Worm (Caenorhabditis elegans) whole organism, midembryonic: ENCODE measurements around the gene dpf-5.

Source experiments
- T22C8.4 ChIP-seq: fragments of 200-800 bp; sonication (Bioruptor generic); IDR thresholded peaks from 2 replicates; pipeline ENCODE4 v1.3.6; 2022; ENCODE audit warnings: missing genetic modification characterization, missing compliant biosample characterization
- cog-1 ChIP-seq: sonication (generic microtip); optimal IDR thresholded peaks from 2 replicates; lab custom pipeline; 2016; ENCODE audit warnings: missing genetic modification characterization, missing compliant biosample characterization
- flt-1 ChIP-seq: fragments of 200-800 bp; sonication (Bioruptor generic); IDR thresholded peaks from 2 replicates; pipeline ENCODE4 v1.3.6; 2022; ENCODE audit warnings: missing genetic modification characterization, missing compliant biosample characterization
- klf-2 ChIP-seq: fragments of 200-800 bp; sonication (Bioruptor generic); conservative IDR thresholded peaks from 2 replicates; pipeline ENCODE4 v1.3.6; 2022; ENCODE audit warnings: missing genetic modification reagents, missing genetic modification characterization, missing compliant biosample characterization
- med-1 ChIP-seq: sonication (generic microtip); optimal IDR thresholded peaks from 2 replicates; lab custom pipeline; 2017; ENCODE audit warnings: missing genetic modification characterization, mild to moderate bottlenecking, missing compliant biosample characterization, antibody characterized with exemption, missing genetic modification reagents; ENCODE audit not compliant: insufficient read depth
- ref-1 ChIP-seq: fragments of 200-800 bp; sonication (Bioruptor generic); conservative IDR thresholded peaks from 2 replicates; pipeline ENCODE4 v1.3.6; 2022; ENCODE audit warnings: missing genetic modification reagents, missing genetic modification characterization, missing compliant biosample characterization
- tab-1 ChIP-seq: fragments of 200-800 bp; sonication (Bioruptor generic); IDR thresholded peaks from 2 replicates; pipeline ENCODE4 v1.3.6; 2022; ENCODE audit warnings: missing genetic modification characterization, missing compliant biosample characterization
- ztf-23 ChIP-seq: fragments of 200-800 bp; sonication (Bioruptor generic); IDR thresholded peaks from 2 replicates; pipeline ENCODE4 v1.3.6; 2022; ENCODE audit warnings: missing genetic modification reagents, missing genetic modification characterization, missing compliant biosample characterization
- ztf-29 ChIP-seq: fragments of 200-800 bp; sonication (Bioruptor generic); IDR thresholded peaks from 2 replicates; pipeline ENCODE4 v1.3.6; 2022; ENCODE audit warnings: missing genetic modification reagents, missing genetic modification characterization, missing compliant biosample characterization

dpf-5 gene

DNA sequence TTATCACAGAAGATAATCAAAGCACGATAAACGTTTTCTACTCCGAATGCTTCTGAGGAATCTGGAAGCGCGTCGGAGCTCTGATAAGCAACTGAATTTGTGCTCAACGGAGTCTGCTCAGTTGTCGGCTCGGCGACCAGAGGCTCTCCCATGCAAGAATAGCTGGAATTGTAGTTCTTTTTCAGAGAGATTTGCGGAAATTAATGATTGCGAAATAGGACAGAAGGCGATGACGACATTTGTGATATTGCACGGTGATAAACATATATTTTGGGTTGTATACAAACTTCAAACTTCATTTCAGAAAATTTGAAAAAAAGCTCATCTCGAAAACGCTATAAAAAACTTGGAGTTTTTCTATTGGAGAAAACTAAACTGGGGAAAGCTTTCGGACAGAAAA lies 3.4 kb upstream of the dpf-5 start, which contains the start of gene H06H21.37:
Gene H06H21.37 (minus strand): TSS at position 162 of the 400 bp plus-strand sequence.
- TF ChIP-seq flt-1 (GFP tag; lab: Robert Waterston, UW) (no peak), ztf-23 (GFP tag; lab: Robert Waterston, UW) (no peak), klf-2 (GFP tag; lab: Robert Waterston, UW) (no peak), ztf-29 (GFP tag; lab: Robert Waterston, UW) (no peak), med-1 (no peak)

DNA sequence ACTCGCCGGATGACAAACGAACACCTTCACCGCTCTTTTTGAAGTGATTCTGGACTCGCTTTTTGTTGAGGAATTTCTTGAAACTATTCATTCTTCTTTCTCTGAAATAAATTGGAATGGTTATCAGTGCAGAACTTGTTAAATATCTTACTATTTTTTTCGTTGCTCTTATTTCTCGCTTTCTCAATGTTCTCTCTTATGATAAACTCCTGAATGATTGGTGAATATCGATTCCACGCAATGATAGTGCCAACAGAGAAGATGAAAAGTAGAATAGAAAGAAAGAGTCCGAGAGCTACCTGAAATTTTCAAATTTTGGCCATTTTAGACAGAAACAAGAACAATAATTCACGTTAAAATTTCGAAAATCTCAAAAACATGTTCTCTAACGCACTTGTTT lies 3.0 kb upstream of the dpf-5 start, which contains the start of gene ubxn-6:
Gene ubxn-6 (minus strand): TSS at position 101 of the 400 bp plus-strand sequence.
- TF ChIP-seq med-1 (no peak), ztf-23 (GFP tag; lab: Robert Waterston, UW) (no peak), cog-1 (tag; lab: Kevin White, UChicago) (no peak), klf-2 (GFP tag; lab: Robert Waterston, UW) (no peak), tab-1 (GFP tag; lab: Robert Waterston, UW) (no peak), T22C8.4 (GFP tag; lab: Robert Waterston, UW) (no peak), ztf-29 (GFP tag; lab: Robert Waterston, UW) (no peak), flt-1 (GFP tag; lab: Robert Waterston, UW) (no peak)

DNA sequence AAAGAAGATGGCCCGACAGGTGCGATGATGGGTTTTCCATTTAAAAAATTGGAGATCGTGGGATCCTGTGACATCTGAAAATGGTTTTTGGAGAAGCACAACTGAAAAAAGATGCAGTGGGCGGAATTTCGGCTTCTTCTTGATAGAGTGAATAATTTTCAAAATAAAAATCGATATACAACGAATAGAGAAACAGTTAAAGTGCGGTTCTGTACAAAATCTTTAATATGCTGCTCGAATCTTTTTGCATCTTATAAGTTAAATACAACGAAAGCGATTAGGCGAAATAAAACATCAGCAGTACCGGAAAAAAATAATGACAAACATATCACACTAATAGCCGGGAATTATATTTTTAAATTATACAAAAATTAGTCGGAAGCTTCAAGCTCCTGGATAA lies 833 bp upstream of the dpf-5 start, which contains the start of gene H06H21.11:
Gene H06H21.11 (minus strand): TSS at position 101 of the 400 bp plus-strand sequence.
- TF ChIP-seq klf-2 (GFP tag; lab: Robert Waterston, UW): no peak
- TF ChIP-seq T22C8.4 (GFP tag; lab: Robert Waterston, UW): no peak
- no peak for TF ChIP-seq med-1

DNA sequence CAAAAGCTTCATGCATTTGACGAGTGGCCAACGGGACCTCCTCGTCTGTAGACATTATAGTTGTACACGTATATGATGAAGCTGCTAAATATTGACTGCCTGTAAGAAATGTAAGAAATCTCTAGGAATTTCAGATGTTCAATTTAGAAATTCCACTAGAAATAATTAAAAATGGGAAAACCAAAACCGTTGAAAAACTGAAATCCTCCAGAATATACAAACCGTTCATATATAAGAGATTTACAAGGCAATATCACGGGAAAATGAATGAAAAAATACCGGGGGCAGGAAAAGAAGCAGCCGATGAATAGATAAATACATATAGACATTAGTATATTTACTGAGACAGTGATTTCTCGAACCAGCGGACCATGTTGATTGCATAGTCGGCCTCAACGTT lies 3.9 kb downstream of the dpf-5 start, which contains the start of gene dpf-7:
Gene dpf-7 (minus strand): TSS at position 101 of the 400 bp plus-strand sequence.
- no peak for TF ChIP-seq med-1
- no peak for TF ChIP-seq tab-1 (GFP tag; lab: Robert Waterston, UW)
- TF ChIP-seq klf-2 (GFP tag; lab: Robert Waterston, UW): no peak
- TF ChIP-seq flt-1 (GFP tag; lab: Robert Waterston, UW): no peak
- TF ChIP-seq ref-1 (GFP tag; lab: Robert Waterston, UW): no peak
- no peak for TF ChIP-seq T22C8.4 (GFP tag; lab: Robert Waterston, UW)
- TF ChIP-seq cog-1 (tag; lab: Kevin White, UChicago): no peak
- no peak for TF ChIP-seq ztf-23 (GFP tag; lab: Robert Waterston, UW)
- no peak for TF ChIP-seq ztf-29 (GFP tag; lab: Robert Waterston, UW)

DNA sequence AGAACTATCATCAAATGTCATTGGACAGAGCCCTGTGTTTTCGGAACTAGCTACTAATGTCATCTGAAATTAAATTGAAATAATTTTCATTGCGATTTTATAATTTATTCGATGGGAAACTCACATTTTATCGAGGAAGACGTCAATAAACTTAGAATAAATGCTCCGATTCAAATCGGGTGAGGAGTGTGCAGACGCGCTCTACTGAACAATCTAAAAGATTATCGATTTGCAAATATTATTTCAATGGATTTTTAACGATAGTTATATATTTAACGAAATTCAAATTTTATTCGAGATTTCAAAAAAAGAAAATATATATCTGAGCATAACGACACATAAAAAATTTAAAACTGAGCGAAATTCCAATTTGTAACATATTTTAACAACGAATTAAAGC lies 7.3 kb downstream of the dpf-5 start, which contains the start of gene eor-1:
Gene eor-1 (minus strand): TSS at position 65 of the 400 bp plus-strand sequence.
- TF ChIP-seq med-1 (no peak), klf-2 (GFP tag; lab: Robert Waterston, UW) (no peak), T22C8.4 (GFP tag; lab: Robert Waterston, UW) (peak; percentile 85), tab-1 (GFP tag; lab: Robert Waterston, UW) (no peak), ref-1 (GFP tag; lab: Robert Waterston, UW) (no peak), ztf-29 (GFP tag; lab: Robert Waterston, UW) (no peak), flt-1 (GFP tag; lab: Robert Waterston, UW) (no peak; the same call in 1 of the 2 replicates)

DNA sequence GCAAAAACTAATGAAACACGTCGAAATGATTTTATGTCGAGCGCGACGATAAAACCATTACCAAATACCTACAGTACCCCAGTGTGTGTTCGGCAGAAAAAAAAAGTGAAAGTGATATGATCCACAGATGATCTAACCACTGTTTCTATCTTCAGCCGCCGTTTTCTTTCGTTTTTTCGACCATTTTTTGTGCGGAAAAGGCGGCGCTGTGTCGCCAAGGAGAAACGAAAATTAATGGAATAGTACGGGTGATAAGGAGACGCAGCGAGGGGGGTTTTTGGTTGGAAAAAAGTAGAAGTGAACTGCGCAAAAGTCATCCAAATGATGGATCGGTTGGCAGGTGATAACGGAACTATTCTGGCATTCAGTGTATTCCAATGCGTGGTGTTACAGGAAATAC lies 11.3 kb downstream of the dpf-5 start:
- TF ChIP-seq cog-1 (tag; lab: Kevin White, UChicago) (no peak), flt-1 (GFP tag; lab: Robert Waterston, UW) (no peak), ztf-23 (GFP tag; lab: Robert Waterston, UW) (no peak), med-1 (no peak), tab-1 (GFP tag; lab: Robert Waterston, UW) (no peak), ref-1 (GFP tag; lab: Robert Waterston, UW) (no peak), T22C8.4 (GFP tag; lab: Robert Waterston, UW) (no peak), ztf-29 (GFP tag; lab: Robert Waterston, UW) (no peak), klf-2 (GFP tag; lab: Robert Waterston, UW) (no peak)

DNA sequence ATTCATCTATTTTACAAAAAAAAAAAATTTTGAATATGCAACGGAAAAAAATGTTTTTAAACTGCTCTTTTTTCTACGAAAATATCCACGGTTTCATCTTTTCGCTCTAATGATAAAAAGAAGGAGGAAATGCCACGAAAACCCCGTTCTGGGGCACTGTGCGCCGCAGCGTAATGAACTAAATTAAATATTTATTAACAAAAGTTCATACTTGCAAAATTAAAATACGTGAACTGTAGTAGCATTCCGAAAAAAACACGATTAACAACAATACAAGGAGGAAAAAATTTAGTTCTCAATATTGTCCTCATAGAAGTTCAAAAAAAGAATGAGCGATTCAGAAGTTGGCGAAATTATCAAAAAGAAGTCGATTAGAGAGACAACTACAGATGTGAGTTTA lies 16.9 kb downstream of the dpf-5 start, which contains the start of gene R11E3.1:
Gene R11E3.1 (plus strand): TSS at position 301 of the 400 bp plus-strand sequence.
- TF ChIP-seq ref-1 (GFP tag; lab: Robert Waterston, UW) (no peak), ztf-29 (GFP tag; lab: Robert Waterston, UW) (no peak), med-1 (no peak), T22C8.4 (GFP tag; lab: Robert Waterston, UW) (no peak), ztf-23 (GFP tag; lab: Robert Waterston, UW) (no peak), flt-1 (GFP tag; lab: Robert Waterston, UW) (no peak), klf-2 (GFP tag; lab: Robert Waterston, UW) (no peak), cog-1 (tag; lab: Kevin White, UChicago) (no peak), tab-1 (GFP tag; lab: Robert Waterston, UW) (no peak)

DNA sequence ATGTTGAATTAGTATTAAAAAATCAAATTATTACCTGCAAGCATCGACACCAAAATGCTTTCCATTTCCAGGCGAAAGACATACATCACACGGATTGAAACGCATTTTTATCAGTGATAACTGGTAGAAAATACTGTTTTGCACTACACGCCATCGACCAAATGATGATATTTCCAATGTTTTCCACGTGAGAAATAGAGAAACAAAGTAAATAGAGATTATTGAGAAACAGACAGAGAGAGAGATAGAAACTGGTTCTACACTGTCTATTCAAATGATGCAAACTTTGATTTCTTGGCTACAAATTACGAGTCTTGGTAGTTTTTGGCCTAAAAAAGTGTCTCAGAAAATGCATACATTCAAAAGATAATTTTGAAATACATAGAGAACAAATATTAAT lies 18.1 kb downstream of the dpf-5 start, which contains the start of gene nhr-104:
Gene nhr-104 (minus strand): TSS at position 361 of the 400 bp plus-strand sequence.
- TF ChIP-seq ztf-23 (GFP tag; lab: Robert Waterston, UW) (no peak), ref-1 (GFP tag; lab: Robert Waterston, UW) (no peak), cog-1 (tag; lab: Kevin White, UChicago) (no peak), ztf-29 (GFP tag; lab: Robert Waterston, UW) (no peak)

DNA sequence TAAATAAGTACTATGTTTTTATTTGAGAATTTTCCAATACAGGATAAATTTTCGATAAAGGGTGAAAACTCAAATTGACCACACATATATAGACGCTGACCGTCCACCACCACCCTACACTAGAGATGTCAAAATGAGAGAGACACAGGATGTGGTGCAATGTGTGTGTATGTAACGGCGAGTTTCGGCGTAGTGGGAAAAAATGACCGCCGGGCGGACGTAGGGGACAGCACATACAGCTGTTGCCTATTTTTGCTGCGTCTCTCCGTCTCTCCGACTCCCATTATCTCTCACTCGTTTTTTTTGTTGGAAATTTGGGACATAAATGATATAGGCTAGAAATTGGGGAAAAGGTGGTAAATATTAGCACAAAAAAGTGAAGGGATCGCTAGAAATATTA lies 25.3 kb downstream of the dpf-5 start:
- TF ChIP-seq med-1: no peak

DNA sequence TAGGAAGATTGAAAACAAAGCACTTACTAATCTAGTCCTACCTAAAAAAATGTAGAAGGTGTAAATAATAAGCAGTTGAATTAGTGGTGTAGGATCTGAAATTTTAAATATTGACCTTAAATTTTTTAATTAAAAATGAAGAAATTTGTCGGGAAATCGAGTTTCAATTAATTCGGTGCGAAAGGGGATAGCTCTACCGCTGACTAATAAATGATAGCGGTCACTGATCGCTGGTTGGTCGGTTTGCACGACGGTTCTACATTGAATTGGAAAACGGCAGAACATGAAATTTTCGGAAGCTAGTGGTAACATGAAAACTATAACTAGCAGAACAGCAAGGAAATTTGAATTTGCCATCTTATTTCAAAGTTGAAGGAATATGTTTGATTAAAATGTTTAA lies 26.3 kb downstream of the dpf-5 start, which contains the start of gene set-15:
Gene set-15 (minus strand): TSS at position 101 of the 400 bp plus-strand sequence.
- TF ChIP-seq flt-1 (GFP tag; lab: Robert Waterston, UW) (no peak), ref-1 (GFP tag; lab: Robert Waterston, UW) (no peak), ztf-29 (GFP tag; lab: Robert Waterston, UW) (no peak), ztf-23 (GFP tag; lab: Robert Waterston, UW) (no peak), tab-1 (GFP tag; lab: Robert Waterston, UW) (no peak), T22C8.4 (GFP tag; lab: Robert Waterston, UW) (no peak), klf-2 (GFP tag; lab: Robert Waterston, UW) (no peak), med-1 (no peak), cog-1 (tag; lab: Kevin White, UChicago) (no peak)
